Worm (Caenorhabditis elegans) whole organism, L1 larva: ENCODE results near the gene fbxb-75.

ENCODE experiments used
- alr-1 ChIP-seq: fragments of 200-800 bp; sonication (Bioruptor generic); optimal IDR thresholded peaks from 2 replicates; lab custom pipeline; 2018; ENCODE audit warnings: borderline replicate concordance, mild to moderate bottlenecking, missing genetic modification characterization, missing compliant biosample characterization
- ama-1 ChIP-seq: fragments of 150-350 bp; optimal IDR thresholded peaks from 2 replicates; lab custom pipeline; 2014
- ceh-82 ChIP-seq, 3 experiments: fragments of 150-350 bp in 1 of 3; sonication (generic microtip) in 2 of 3; optimal IDR thresholded peaks; 2 replicates each; lab custom pipeline; 2014 to 2017; ENCODE audit warnings: missing biosample characterization in 3 of 3, missing genetic modification characterization in 3 of 3
- dpl-1 ChIP-seq, 3 experiments: fragments of 150-350 bp in 2 of 3; sonication (generic microtip) in 1 of 3; optimal IDR thresholded peaks; 2 replicates each; lab custom pipeline; 2014 to 2017; ENCODE audit warnings: missing biosample characterization in 3 of 3, missing genetic modification characterization in 3 of 3, missing genetic modification reagents in 3 of 3
- fkh-4 ChIP-seq: sonication (generic microtip); optimal IDR thresholded peaks from 2 replicates; lab custom pipeline; 2016; ENCODE audit warnings: missing compliant biosample characterization, missing genetic modification characterization, borderline replicate concordance
- jun-1 ChIP-seq: fragments of 150-350 bp; optimal IDR thresholded peaks from 2 replicates; lab custom pipeline; 2014; ENCODE audit warnings: missing biosample characterization, missing genetic modification reagents, missing genetic modification characterization
- lin-13 ChIP-seq: fragments of 150-350 bp; optimal IDR thresholded peaks from 2 replicates; lab custom pipeline; 2014; ENCODE audit warnings: missing biosample characterization, missing genetic modification reagents, missing genetic modification characterization
- lsy-2 ChIP-seq, 2 experiments: fragments of 150-350 bp; optimal IDR thresholded peaks; 2 replicates each; lab custom pipeline; 2014; ENCODE audit warnings: missing biosample characterization in 2 of 2, missing genetic modification characterization in 2 of 2
- nhr-28 ChIP-seq: fragments of 150-350 bp; optimal IDR thresholded peaks from 2 replicates; lab custom pipeline; 2014; ENCODE audit warnings: missing biosample characterization, missing genetic modification characterization
- nhr-76 ChIP-seq: sonication (generic microtip); optimal IDR thresholded peaks from 2 replicates; lab custom pipeline; 2017; ENCODE audit warnings: missing biosample characterization, missing genetic modification characterization
- skn-1 ChIP-seq: fragments of 150-350 bp; optimal IDR thresholded peaks from 2 replicates; lab custom pipeline; 2014; ENCODE audit warnings: missing biosample characterization, missing genetic modification characterization
- snpc-4 ChIP-seq: fragments of 150-350 bp; optimal IDR thresholded peaks from 2 replicates; lab custom pipeline; 2014; ENCODE audit warnings: missing biosample characterization, missing genetic modification characterization
- sup-37 ChIP-seq: fragments of 200-800 bp; sonication (Bioruptor generic); optimal IDR thresholded peaks from 2 replicates; lab custom pipeline; 2018; ENCODE audit warnings: mild to moderate bottlenecking, missing genetic modification characterization, missing compliant biosample characterization
- ztf-4 ChIP-seq: fragments of 150-350 bp; optimal IDR thresholded peaks from 2 replicates; lab custom pipeline; 2014; ENCODE audit warnings: missing biosample characterization, missing genetic modification characterization

ce11 chrIV:4439190-4439589, 1.8 kb downstream of the fbxb-75 start, which contains the start of gene fbxb-74:
- TF ChIP-seq lsy-2 (tag; optimal IDR thresholded peaks at IDR 0.05; lab: Kevin White, UChicago) (no peak), fkh-4 (tag; lab: Kevin White, UChicago) (no peak), jun-1 (no peak), sup-37 (GFP tag; lab: Kevin White, UChicago) (no peak), skn-1 (tag; lab: Kevin White, UChicago) (no peak), ceh-82 (tag; optimal IDR thresholded peaks at IDR 0.05; lab: Kevin White, UChicago) (no peak), alr-1 (tag; lab: Kevin White, UChicago) (no peak), lin-13 (no peak), ama-1 (no peak), nhr-76 (tag; lab: Kevin White, UChicago) (no peak), snpc-4 (no peak), dpl-1 (GFP tag; optimal IDR thresholded peaks at IDR 0.05; lab: Kevin White, UChicago) (no peak), nhr-28 (no peak), ztf-4 (tag; lab: Kevin White, UChicago) (no peak)
